Fruit fly (Drosophila melanogaster): ENCODE data around the gene RhoGAP92B.
A peak's percentile ranks its signal among the peaks of the same experiment; 100 is the strongest.

The RhoGAP92B gene

DNA sequence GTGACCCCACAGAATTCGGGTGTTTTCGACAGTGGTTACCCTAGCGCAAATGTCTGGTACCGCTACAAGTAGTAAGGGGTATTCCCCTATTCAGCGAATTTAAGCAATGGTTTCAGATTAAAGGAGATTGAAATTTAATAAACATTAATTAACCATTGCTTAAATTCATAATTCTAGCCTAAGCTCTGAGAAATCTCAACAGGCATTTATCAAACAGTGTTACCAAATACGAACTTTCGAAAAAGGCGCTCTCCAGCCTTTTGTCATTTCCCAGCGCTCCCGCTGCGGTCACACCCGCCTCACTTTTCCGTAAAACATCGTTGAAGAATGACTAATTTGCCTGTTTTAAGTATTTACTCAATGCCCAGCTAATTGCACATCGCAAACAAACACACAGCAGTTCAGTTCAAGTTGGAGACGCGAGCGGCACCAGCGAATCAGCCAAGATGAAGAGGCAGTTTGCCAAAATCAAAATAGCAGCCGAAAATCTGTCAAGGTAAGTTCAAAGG lies at the start of gene RhoGAP92B, which contains the start of gene Surf6 (continued):
- TF ChIP-seq Spps (tag; optimal IDR thresholded peaks at IDR 0.05) (peak; percentile 4), CG12659 (GFP tag; optimal IDR thresholded peaks at IDR 0.05) (peak; percentile 88), zfh1 (GFP tag; IDR thresholded peaks at IDR 0.05) (peak; percentile 58; the same call in 2 of the 3 replicates), NC2α (GFP tag; optimal IDR thresholded peaks at IDR 0.05) (peak; percentile 69), MESR4 (GFP tag; optimal IDR thresholded peaks at IDR 0.05) (peak; percentile 100), h (optimal IDR thresholded peaks at IDR 0.05) (no peak), ind (GFP tag; optimal IDR thresholded peaks at IDR 0.05) (peak; percentile 54), CG3995 (GFP tag; optimal IDR thresholded peaks at IDR 0.05) (peak; percentile 39), gsb (GFP tag; IDR thresholded peaks at IDR 0.05) (no peak), tgo (GFP tag; IDR thresholded peaks at IDR 0.05) (0 out of 3 replicates have a peak, but pooled peaks have one; percentile 13), ro (GFP tag; IDR thresholded peaks at IDR 0.05) (no peak), CG9609 (GFP tag; optimal IDR thresholded peaks at IDR 0.05) (peak; percentile 54), nom (GFP tag; optimal IDR thresholded peaks at IDR 0.05) (peak; percentile 78), CG15011 (GFP tag; optimal IDR thresholded peaks at IDR 0.05) (no peak), ftz-f1 (GFP tag; optimal IDR thresholded peaks at IDR 0.05) (peak; percentile 51), Dad (GFP tag; optimal IDR thresholded peaks at IDR 0.05) (peak; percentile 50), pho (GFP tag; optimal IDR thresholded peaks at IDR 0.05) (peak; percentile 32), Ssrp (tag; optimal IDR thresholded peaks at IDR 0.05) (peak; percentile 46), CG13894 (tag; optimal IDR thresholded peaks at IDR 0.05) (peak; percentile 68), CG8944 (GFP tag; optimal IDR thresholded peaks at IDR 0.05) (peak; percentile 39), slp2 (GFP tag; optimal IDR thresholded peaks at IDR 0.05) (peak; percentile 40), Fer3 (tag; optimal IDR thresholded peaks at IDR 0.05) (peak; percentile 55), CG6689 (GFP tag; IDR thresholded peaks at IDR 0.05) (peak; percentile 57), CG11247 (GFP tag; IDR thresholded peaks at IDR 0.05) (no peak), exex (tag; optimal IDR thresholded peaks at IDR 0.05) (peak; percentile 40), Oli (tag; optimal IDR thresholded peaks at IDR 0.05) (peak; percentile 59), Max (GFP tag; optimal IDR thresholded peaks at IDR 0.05) (peak; percentile 95), CG17361 (GFP tag; IDR thresholded peaks at IDR 0.05) (peak; percentile 63; the same call in 2 of the 3 replicates), CG1832 (GFP tag; optimal IDR thresholded peaks at IDR 0.05) (no peak), CG12744 (GFP tag; optimal IDR thresholded peaks at IDR 0.05) (peak; percentile 19), Jarid2 (GFP tag; optimal IDR thresholded peaks at IDR 0.05) (peak; percentile 53), CG5180 (GFP tag; optimal IDR thresholded peaks at IDR 0.05) (no peak), Lhr (GFP tag; optimal IDR thresholded peaks at IDR 0.05) (peak; percentile 84), CG15601 (tag; optimal IDR thresholded peaks at IDR 0.05) (peak; percentile 72), CG16779 (GFP tag; IDR thresholded peaks at IDR 0.05) (no peak), CG11560 (tag; IDR thresholded peaks at IDR 0.05) (no peak), wor (GFP tag; IDR thresholded peaks at IDR 0.05) (no peak), CG17186 (GFP tag; optimal IDR thresholded peaks at IDR 0.05) (peak; percentile 91), ap (GFP tag; IDR thresholded peaks at IDR 0.05) (no peak), CG14860 (GFP tag; IDR thresholded peaks at IDR 0.05; ENCODE audit: partially characterized antibody) (no peak), fru (optimal IDR thresholded peaks at IDR 0.05) (no peak), Neu2 (GFP tag; optimal IDR thresholded peaks at IDR 0.05; ENCODE audit: borderline replicate concordance) (no peak), HLH3B (GFP tag; IDR thresholded peaks at IDR 0.05) (no peak), lab (GFP tag; optimal IDR thresholded peaks at IDR 0.05) (peak; percentile 79), sc (optimal IDR thresholded peaks at IDR 0.05) (no peak), sc (GFP tag; optimal IDR thresholded peaks at IDR 0.05) (peak; percentile 12), knrl (GFP tag; IDR thresholded peaks at IDR 0.05; ENCODE audit: partially characterized antibody) (peak; percentile 62; the same call in 2 of the 3 replicates), CG18599 (GFP tag; optimal IDR thresholded peaks at IDR 0.05) (peak; percentile 83), zen (tag; optimal IDR thresholded peaks at IDR 0.05) (peak; percentile 53), CG30403 (GFP tag; optimal IDR thresholded peaks at IDR 0.05) (peak; percentile 43), tup (GFP tag; optimal IDR thresholded peaks at IDR 0.05) (no peak)

Data from whole organism, embryonic.